Worm (Caenorhabditis elegans) whole organism, L1 larva: ENCODE results near the gene Y43F8B.14.

ENCODE experiments used
- C04F5.9 ChIP-seq: sonication (generic microtip); optimal IDR thresholded peaks from 2 replicates; lab custom pipeline; 2016; ENCODE audit warnings: missing genetic modification characterization, missing compliant biosample characterization
- C16A3.4 ChIP-seq: fragments of 150-350 bp; optimal IDR thresholded peaks from 2 replicates; lab custom pipeline; 2014; ENCODE audit warnings: missing biosample characterization, missing genetic modification characterization
- C34B4.2 ChIP-seq: sonication (generic microtip); optimal IDR thresholded peaks from 2 replicates; lab custom pipeline; 2017; ENCODE audit warnings: mild to moderate bottlenecking, missing genetic modification characterization, missing compliant biosample characterization
- alr-1 ChIP-seq: fragments of 200-800 bp; sonication (Bioruptor generic); optimal IDR thresholded peaks from 2 replicates; lab custom pipeline; 2018; ENCODE audit warnings: borderline replicate concordance, mild to moderate bottlenecking, missing genetic modification characterization, missing compliant biosample characterization
- aly-2 ChIP-seq: fragments of 150-350 bp; optimal IDR thresholded peaks from 2 replicates; lab custom pipeline; 2014; ENCODE audit warnings: missing biosample characterization, missing genetic modification characterization
- ama-1 ChIP-seq: fragments of 150-350 bp; optimal IDR thresholded peaks from 2 replicates; lab custom pipeline; 2014
- blmp-1 ChIP-seq: fragments of 150-350 bp; optimal IDR thresholded peaks from 2 replicates; lab custom pipeline; 2014; ENCODE audit warnings: missing biosample characterization, missing genetic modification characterization
- ceh-88 ChIP-seq: fragments of 200-800 bp; sonication (Bioruptor generic); IDR thresholded peaks from 2 replicates; pipeline ENCODE4 v1.3.6; 2022; ENCODE audit warnings: missing genetic modification characterization, missing compliant biosample characterization
- ceh-90 ChIP-seq: sonication (generic microtip); optimal IDR thresholded peaks from 2 replicates; lab custom pipeline; 2016; ENCODE audit warnings: missing genetic modification characterization, missing compliant biosample characterization
- efl-3 ChIP-seq: fragments of 200-800 bp; sonication (Bioruptor generic); optimal IDR thresholded peaks from 2 replicates; lab custom pipeline; 2018; ENCODE audit warnings: mild to moderate bottlenecking, missing genetic modification characterization, missing compliant biosample characterization
- egl-13 ChIP-seq: sonication (generic microtip); optimal IDR thresholded peaks from 2 replicates; lab custom pipeline; 2016; ENCODE audit warnings: missing genotype, missing genetic modification reagents, missing genetic modification characterization, missing compliant biosample characterization
- egl-27 ChIP-seq, 2 experiments: fragments of 150-350 bp in 1 of 2; sonication (generic microtip); optimal IDR thresholded peaks; 3 replicates each; lab custom pipeline; 2017 to 2018; ENCODE audit warnings: missing biosample characterization in 2 of 2, missing genetic modification characterization in 2 of 2, missing genetic modification reagents in 2 of 2
- elt-2 ChIP-seq: sonication (generic microtip); optimal IDR thresholded peaks from 2 replicates; lab custom pipeline; 2016; ENCODE audit warnings: missing genetic modification characterization, mild to moderate bottlenecking, inconsistent platforms, missing compliant biosample characterization, missing genetic modification reagents
- elt-3 ChIP-seq, 6 experiments: fragments of 150-350 bp in 1 of 6; sonication (generic microtip); optimal IDR thresholded peaks; 2 replicates each; lab custom pipeline; 2017 to 2018; ENCODE audit warnings: missing biosample characterization in 6 of 6, missing genetic modification characterization in 6 of 6, inconsistent platforms in 1 of 6
- ets-5 ChIP-seq: fragments of 200-800 bp; sonication (Bioruptor generic); IDR thresholded peaks from 2 replicates; pipeline ENCODE4 v1.3.6; 2022; ENCODE audit warnings: missing genetic modification characterization, missing compliant biosample characterization
- fkh-4 ChIP-seq: sonication (generic microtip); optimal IDR thresholded peaks from 2 replicates; lab custom pipeline; 2016; ENCODE audit warnings: missing compliant biosample characterization, missing genetic modification characterization, borderline replicate concordance
- fkh-8 ChIP-seq: sonication (generic microtip); optimal IDR thresholded peaks from 2 replicates; lab custom pipeline; 2016; ENCODE audit warnings: mild to moderate bottlenecking, missing genetic modification characterization, missing compliant biosample characterization
- fos-1 ChIP-seq: fragments of 150-350 bp; optimal IDR thresholded peaks from 2 replicates; lab custom pipeline; 2014; ENCODE audit warnings: missing biosample characterization, missing genetic modification characterization
- grh-1 ChIP-seq: fragments of 200-800 bp; sonication (Bioruptor generic); IDR thresholded peaks from 2 replicates; pipeline ENCODE4 v1.3.6; 2022; ENCODE audit warnings: missing genetic modification reagents, missing genetic modification characterization, missing compliant biosample characterization
- hpl-2 ChIP-seq: fragments of 150-350 bp; optimal IDR thresholded peaks from 2 replicates; lab custom pipeline; 2014; ENCODE audit warnings: missing biosample characterization, missing genetic modification reagents, missing genetic modification characterization
- lin-13 ChIP-seq: fragments of 150-350 bp; optimal IDR thresholded peaks from 2 replicates; lab custom pipeline; 2014; ENCODE audit warnings: missing biosample characterization, missing genetic modification reagents, missing genetic modification characterization
- lin-39 ChIP-seq: fragments of 150-350 bp; optimal IDR thresholded peaks from 2 replicates; lab custom pipeline; 2014; ENCODE audit warnings: missing biosample characterization, missing genetic modification reagents, missing genetic modification characterization
- mab-9 ChIP-seq: fragments of 200-800 bp; sonication (Bioruptor generic); IDR thresholded peaks from 2 replicates; pipeline ENCODE4 v1.3.6; 2022; ENCODE audit warnings: missing genetic modification reagents, missing genetic modification characterization, missing compliant biosample characterization
- mdl-1 ChIP-seq, 2 experiments: fragments of 150-350 bp; optimal IDR thresholded peaks; 2 replicates each; lab custom pipeline; 2014 to 2017; ENCODE audit warnings: missing biosample characterization in 2 of 2, missing genetic modification characterization in 2 of 2, inconsistent platforms in 1 of 2
- mef-2 ChIP-seq: fragments of 150-350 bp; optimal IDR thresholded peaks from 2 replicates; lab custom pipeline; 2014; ENCODE audit warnings: missing biosample characterization, missing genetic modification characterization
- nhr-19 ChIP-seq: fragments of 200-800 bp; sonication (Bioruptor generic); conservative IDR thresholded peaks from 2 replicates; pipeline ENCODE4 v1.3.6; 2022; ENCODE audit warnings: missing genetic modification characterization, missing compliant biosample characterization
- nhr-20 ChIP-seq: sonication (generic microtip); optimal IDR thresholded peaks from 2 replicates; lab custom pipeline; 2016; ENCODE audit warnings: mild to moderate bottlenecking, missing genetic modification characterization, missing compliant biosample characterization
- nhr-28 ChIP-seq: fragments of 150-350 bp; optimal IDR thresholded peaks from 2 replicates; lab custom pipeline; 2014; ENCODE audit warnings: missing biosample characterization, missing genetic modification characterization
- nhr-47 ChIP-seq: sonication (generic microtip); optimal IDR thresholded peaks from 2 replicates; lab custom pipeline; 2016; ENCODE audit warnings: mild to moderate bottlenecking, missing genetic modification characterization, moderate library complexity, missing compliant biosample characterization
- nhr-77 ChIP-seq: fragments of 150-350 bp; optimal IDR thresholded peaks from 2 replicates; lab custom pipeline; 2014; ENCODE audit warnings: missing biosample characterization, missing genetic modification characterization
- nhr-85 ChIP-seq: sonication (generic microtip); peaks from one replicate; lab custom pipeline; 2016; ENCODE audit warnings: missing genetic modification characterization, inconsistent platforms, missing compliant biosample characterization
- nhr-90 ChIP-seq: sonication (generic microtip); optimal IDR thresholded peaks from 2 replicates; lab custom pipeline; 2016; ENCODE audit warnings: mild to moderate bottlenecking, missing genetic modification characterization, missing compliant biosample characterization; ENCODE audit not compliant: poor library complexity
- pag-3 ChIP-seq: sonication (generic microtip); optimal IDR thresholded peaks from 2 replicates; lab custom pipeline; 2017; ENCODE audit warnings: missing genetic modification characterization, mild to moderate bottlenecking, missing compliant biosample characterization, antibody characterized with exemption, borderline replicate concordance; ENCODE audit not compliant: insufficient read depth
- pax-3 ChIP-seq: fragments of 200-800 bp; sonication (Bioruptor generic); optimal IDR thresholded peaks from 2 replicates; lab custom pipeline; 2018; ENCODE audit warnings: mild to moderate bottlenecking, missing genetic modification characterization, moderate library complexity, missing compliant biosample characterization
- pqm-1 ChIP-seq: sonication (generic microtip); optimal IDR thresholded peaks from 3 replicates; lab custom pipeline; 2017; ENCODE audit warnings: missing biosample characterization, missing genetic modification characterization
- skn-1 ChIP-seq: fragments of 150-350 bp; optimal IDR thresholded peaks from 2 replicates; lab custom pipeline; 2014; ENCODE audit warnings: missing biosample characterization, missing genetic modification characterization
- sup-37 ChIP-seq: fragments of 200-800 bp; sonication (Bioruptor generic); optimal IDR thresholded peaks from 2 replicates; lab custom pipeline; 2018; ENCODE audit warnings: mild to moderate bottlenecking, missing genetic modification characterization, missing compliant biosample characterization
- swsn-7 ChIP-seq: sonication (generic microtip); optimal IDR thresholded peaks from 2 replicates; lab custom pipeline; 2016; ENCODE audit warnings: missing genetic modification characterization, missing compliant biosample characterization
- tlp-1 ChIP-seq: fragments of 150-350 bp; optimal IDR thresholded peaks from 2 replicates; lab custom pipeline; 2014; ENCODE audit warnings: missing biosample characterization, missing genetic modification characterization
- unc-86 ChIP-seq: sonication (generic microtip); optimal IDR thresholded peaks from 2 replicates; lab custom pipeline; 2016; ENCODE audit warnings: missing genetic modification characterization, missing compliant biosample characterization
- xbp-1 ChIP-seq: sonication (generic microtip); optimal IDR thresholded peaks from 2 replicates; lab custom pipeline; 2016; ENCODE audit warnings: missing genetic modification characterization, missing compliant biosample characterization
- ztf-11 ChIP-seq, 2 experiments: sonication (generic microtip); optimal IDR thresholded peaks; 2 replicates each; lab custom pipeline; 2016 to 2017; ENCODE audit warnings: missing genetic modification characterization in 2 of 2, missing biosample characterization in 1 of 2, missing compliant biosample characterization in 1 of 2

Gene Y43F8B.14

DNA sequence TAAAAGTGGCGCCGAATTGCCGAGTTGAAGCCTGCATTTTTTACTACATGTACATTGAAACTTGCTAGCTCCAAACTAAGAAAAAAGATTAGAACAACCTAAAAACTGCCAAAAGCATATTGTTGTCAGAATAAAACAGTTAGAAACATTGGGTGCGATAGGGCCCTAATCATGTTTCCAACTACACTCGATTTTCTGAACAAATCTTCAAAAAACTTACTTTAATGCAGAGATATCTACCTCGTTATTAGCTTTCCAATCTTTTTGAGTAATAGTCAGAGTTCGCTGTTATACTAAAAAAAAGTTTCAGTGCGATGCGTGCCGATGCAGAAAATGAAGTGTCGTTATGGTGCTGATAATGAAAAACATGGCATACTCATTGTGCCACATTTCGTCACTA lies at the start of gene Y43F8B.14, which contains the start of gene Y43F8B.13:
TSS of gene Y43F8B.14 (minus strand) at position 322 of the 400 bp plus-strand sequence.
TSS of gene Y43F8B.13 (plus strand) at position 301 of the 400 bp plus-strand sequence.
- no peak for TF ChIP-seq pqm-1 (tag; lab: Kevin White, UChicago)
- no peak for TF ChIP-seq skn-1 (tag; lab: Kevin White, UChicago)
- TF ChIP-seq mab-9 (GFP tag; lab: Robert Waterston, UW): no peak
- no peak for TF ChIP-seq ztf-11 (tag; optimal IDR thresholded peaks at IDR 0.05; lab: Kevin White, UChicago)
- TF ChIP-seq ceh-90: no peak
- no peak for TF ChIP-seq ets-5 (GFP tag; lab: Robert Waterston, UW)
- no peak for TF ChIP-seq lin-13
- no peak for TF ChIP-seq fkh-4 (tag; lab: Kevin White, UChicago)
- no peak for TF ChIP-seq nhr-85 (tag; lab: Kevin White, UChicago)
- no peak for TF ChIP-seq unc-86
- TF ChIP-seq C34B4.2: no peak

DNA sequence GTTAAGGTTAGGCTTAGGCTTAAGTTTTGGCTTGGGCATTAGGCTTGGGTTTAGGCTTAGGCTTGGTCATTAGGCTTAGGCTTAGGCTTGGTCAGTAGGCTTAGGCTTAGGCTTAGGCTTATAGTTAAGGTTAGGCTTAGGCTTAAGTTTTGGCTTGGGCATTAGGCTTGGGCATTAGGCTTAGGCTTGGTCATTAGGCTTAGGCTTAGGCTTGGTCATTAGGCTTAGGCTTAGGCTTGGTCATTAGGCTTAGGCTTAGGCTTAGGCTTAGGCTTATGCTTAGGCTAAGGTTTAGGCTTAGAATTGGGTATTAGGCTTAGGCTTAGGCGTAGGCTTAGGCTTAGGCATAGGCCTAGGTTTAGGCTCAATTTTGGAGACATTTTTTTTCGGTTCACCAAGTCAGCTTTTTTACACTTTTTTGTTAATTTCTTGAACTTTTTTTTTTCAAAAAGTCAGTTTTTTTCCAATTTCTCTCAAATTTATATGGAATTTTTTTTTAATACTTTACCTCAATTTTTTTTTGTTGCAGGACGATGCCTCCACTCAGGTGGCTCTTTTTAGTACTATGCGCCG lies 46.9 kb upstream of the Y43F8B.14 start, which contains the start of gene Y43F8B.3:
TSS of gene Y43F8B.3 (plus strand) at position 523 of the 573 bp plus-strand sequence.
- no peak for TF ChIP-seq nhr-19
- TF ChIP-seq egl-27 (tag; optimal IDR thresholded peaks at IDR 0.05; lab: Kevin White, UChicago): no peak
- TF ChIP-seq mef-2 (tag; lab: Kevin White, UChicago): no peak
- no peak for TF ChIP-seq pag-3
- no peak for TF ChIP-seq egl-13 (tag; lab: Kevin White, UChicago)
- TF ChIP-seq elt-2 (tag; lab: Kevin White, UChicago): no peak
- TF ChIP-seq swsn-7 (tag; lab: Kevin White, UChicago): no peak
- no peak for TF ChIP-seq elt-3 (tag; optimal IDR thresholded peaks at IDR 0.05; lab: Kevin White, UChicago)
- no peak for TF ChIP-seq ceh-88

DNA sequence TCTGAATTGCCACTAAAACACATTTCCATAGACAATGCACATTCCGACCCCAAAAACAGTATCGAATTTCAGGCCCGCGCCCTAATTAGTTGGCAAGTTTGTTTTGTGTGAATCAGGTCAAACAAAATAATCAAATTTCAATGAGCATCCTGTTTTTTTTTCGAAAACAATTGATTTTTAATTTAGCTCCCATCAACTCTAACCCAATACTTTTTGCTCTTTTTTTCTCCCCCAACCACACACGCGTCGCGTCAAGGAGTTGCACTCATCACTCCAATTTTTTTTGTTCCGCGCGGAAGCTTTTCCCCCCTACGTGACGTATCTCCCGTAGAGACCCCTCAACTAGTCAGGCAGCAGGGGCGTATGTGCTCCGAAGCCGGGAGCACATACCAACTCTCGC lies 45.6 kb upstream of the Y43F8B.14 start:
- TF ChIP-seq alr-1 (tag; lab: Kevin White, UChicago) (no peak), nhr-77 (tag; lab: Kevin White, UChicago) (no peak), tlp-1 (tag; lab: Kevin White, UChicago) (no peak), xbp-1 (tag; lab: Kevin White, UChicago) (no peak)

DNA sequence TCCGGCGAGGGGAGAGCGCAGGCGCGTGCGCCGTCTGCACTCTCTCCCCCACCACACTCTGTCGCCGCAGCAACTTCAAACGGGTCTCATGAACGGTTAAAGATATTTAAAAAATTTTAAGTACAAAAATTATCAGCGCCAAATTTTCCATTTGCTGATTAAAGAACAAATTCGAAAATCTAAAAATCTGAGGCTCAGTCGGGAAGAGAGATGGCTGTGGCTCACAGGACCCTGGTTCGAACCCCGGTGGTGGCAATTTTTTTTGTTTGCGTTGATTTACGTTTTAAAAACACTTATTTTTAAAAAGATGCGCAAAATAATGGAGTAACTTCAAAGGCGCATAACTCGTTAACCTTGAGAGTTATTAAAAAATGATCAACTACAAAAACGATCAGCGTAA lies 41.3 kb upstream of the Y43F8B.14 start:
- TF ChIP-seq xbp-1 (tag; lab: Kevin White, UChicago) (no peak), fos-1 (tag; lab: Kevin White, UChicago) (no peak), ceh-90 (no peak), mab-9 (GFP tag; lab: Robert Waterston, UW) (no peak), aly-2 (tag; lab: Kevin White, UChicago) (no peak), fkh-4 (tag; lab: Kevin White, UChicago) (no peak), lin-39 (no peak), C34B4.2 (no peak), nhr-28 (tag; lab: Kevin White, UChicago) (no peak), mdl-1 (tag; optimal IDR thresholded peaks at IDR 0.05; lab: Kevin White, UChicago) (no peak), C16A3.4 (tag; lab: Kevin White, UChicago) (no peak), nhr-90 (tag; lab: Kevin White, UChicago) (no peak), nhr-20 (tag; lab: Kevin White, UChicago) (no peak), efl-3 (GFP tag; lab: Kevin White, UChicago) (no peak), tlp-1 (tag; lab: Kevin White, UChicago) (no peak)

DNA sequence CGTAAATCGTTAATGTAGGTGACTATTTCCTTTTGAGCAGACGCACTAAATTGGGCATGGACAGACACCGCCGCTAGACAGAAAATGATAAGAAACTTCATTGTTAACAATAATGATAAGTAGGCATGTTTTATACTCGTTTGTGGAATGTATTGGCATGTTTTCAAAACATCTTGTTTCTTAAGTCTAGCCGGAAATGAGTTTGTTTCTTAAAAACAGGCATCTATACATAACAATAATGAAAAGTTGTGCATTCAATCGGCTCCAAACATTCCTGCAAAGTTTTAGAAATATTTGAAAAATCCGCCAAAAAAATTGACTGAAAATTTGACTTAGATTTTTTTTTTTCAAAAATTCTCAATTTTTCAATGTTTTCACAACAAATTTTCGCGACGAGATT lies 39.8 kb upstream of the Y43F8B.14 start, which contains the start of gene scl-21:
TSS of gene scl-21 (minus strand) at position 101 of the 400 bp plus-strand sequence.
- TF ChIP-seq ama-1 (no peak), C16A3.4 (tag; lab: Kevin White, UChicago) (no peak), pax-3 (tag; lab: Kevin White, UChicago) (no peak), hpl-2 (GFP tag; lab: Kevin White, UChicago) (no peak), nhr-19 (no peak), xbp-1 (tag; lab: Kevin White, UChicago) (no peak), sup-37 (GFP tag; lab: Kevin White, UChicago) (no peak), nhr-90 (tag; lab: Kevin White, UChicago) (no peak), egl-13 (tag; lab: Kevin White, UChicago) (no peak), fkh-8 (tag; lab: Kevin White, UChicago) (no peak), C04F5.9 (tag; lab: Kevin White, UChicago) (no peak), nhr-47 (tag; lab: Kevin White, UChicago) (no peak), blmp-1 (tag; lab: Kevin White, UChicago) (no peak), skn-1 (tag; lab: Kevin White, UChicago) (no peak), grh-1 (no peak), fkh-4 (tag; lab: Kevin White, UChicago) (no peak)
- TF ChIP-seq, all 84 proteins: peak for 0
